Worm (Caenorhabditis elegans) whole organism, early embryonic: Measurements from ENCODE around the gene spp-30.

Experiments
- B0310.2 ChIP-seq: sonication (generic microtip); optimal IDR thresholded peaks from 2 replicates; lab custom pipeline; 2016; ENCODE audit warnings: mild to moderate bottlenecking, missing genetic modification characterization, missing compliant biosample characterization
- F13C5.2 ChIP-seq: sonication (generic microtip); optimal IDR thresholded peaks from 2 replicates; lab custom pipeline; 2017; ENCODE audit warnings: mild to moderate bottlenecking, missing genetic modification characterization, inconsistent platforms, missing compliant biosample characterization
- ama-1 ChIP-seq: fragments of 150-350 bp; optimal IDR thresholded peaks from 2 replicates; lab custom pipeline; 2014
- ets-7 ChIP-seq: sonication (generic microtip); optimal IDR thresholded peaks from 2 replicates; lab custom pipeline; 2016; ENCODE audit warnings: missing genotype, missing genetic modification characterization, missing compliant biosample characterization
- flt-1 ChIP-seq: fragments of 200-800 bp; sonication (Bioruptor generic); IDR thresholded peaks from 2 replicates; pipeline ENCODE4 v1.3.6; 2022; ENCODE audit warnings: missing genetic modification characterization, missing compliant biosample characterization
- hmg-4 ChIP-seq: fragments of 200-800 bp; sonication (Bioruptor generic); optimal IDR thresholded peaks from 2 replicates; lab custom pipeline; 2018; ENCODE audit warnings: mild to moderate bottlenecking, missing genetic modification characterization, missing compliant biosample characterization
- pes-1 ChIP-seq: fragments of 200-800 bp; sonication (Bioruptor generic); IDR thresholded peaks from 2 replicates; pipeline ENCODE4 v1.3.6; 2022; ENCODE audit warnings: missing genetic modification reagents, missing genetic modification characterization, missing compliant biosample characterization
- scrt-1 ChIP-seq: fragments of 200-800 bp; sonication (Bioruptor generic); IDR thresholded peaks from 2 replicates; pipeline ENCODE4 v1.3.6; 2022; ENCODE audit warnings: missing genetic modification characterization, missing compliant biosample characterization
- sea-1 ChIP-seq: fragments of 200-800 bp; sonication (Bioruptor generic); conservative IDR thresholded peaks from 2 replicates; pipeline ENCODE4 v1.3.6; 2022; ENCODE audit warnings: missing genetic modification characterization, missing compliant biosample characterization
- tbx-37 ChIP-seq: fragments of 200-800 bp; sonication (Bioruptor generic); conservative IDR thresholded peaks from 2 replicates; pipeline ENCODE4 v1.3.6; 2022; ENCODE audit warnings: missing genetic modification reagents, missing genetic modification characterization, missing compliant biosample characterization

DNA sequence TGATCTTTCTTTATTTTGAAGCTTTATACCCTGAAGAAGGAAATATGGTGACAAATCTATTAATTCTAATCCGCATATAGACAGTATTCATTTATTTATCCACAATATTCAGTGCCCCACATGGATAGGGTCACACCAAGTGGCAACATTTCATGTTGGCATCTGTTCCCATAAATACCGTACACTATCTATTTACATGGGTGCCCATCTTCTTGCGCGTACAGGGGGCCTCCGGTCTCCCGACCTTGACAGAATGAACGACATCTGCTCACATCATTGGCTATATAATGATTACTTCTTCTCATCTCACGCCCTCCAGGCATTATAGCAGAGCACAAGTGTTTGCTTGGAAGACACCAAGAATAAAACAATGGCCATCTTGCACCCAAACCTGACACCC, 47.1 kb upstream of the spp-30 start:
- no peak for TF ChIP-seq ama-1 (lab: Kevin White, UChicago)
- no peak for TF ChIP-seq scrt-1
- TF ChIP-seq F13C5.2 (tag; lab: Kevin White, UChicago) = no peak
- TF ChIP-seq flt-1 (GFP tag; lab: Robert Waterston, UW) = no peak
- no peak for TF ChIP-seq B0310.2 (tag; lab: Kevin White, UChicago)
- TF ChIP-seq sea-1 (GFP tag; lab: Robert Waterston, UW) = 0 out of 2 replicates have a peak, but pooled peaks have one; percentile 23
- no peak for TF ChIP-seq hmg-4 (GFP tag; lab: Kevin White, UChicago)
- TF ChIP-seq ets-7 (tag; lab: Kevin White, UChicago) = no peak
- no peak for TF ChIP-seq tbx-37
- TF ChIP-seq pes-1 (GFP tag; lab: Robert Waterston, UW) = no peak
